Fruit fly (Drosophila melanogaster) whole organism, embryonic: ENCODE results near the gene NijB.

Experiments
- BEAF-32 ChIP-seq: fragments of 200-800 bp; sonication (Bioruptor generic); optimal IDR thresholded peaks from 3 replicates; lab custom pipeline; 2017; ENCODE audit warnings: missing biosample characterization, missing genetic modification characterization, mild to moderate bottlenecking, moderate library complexity, missing genetic modification reagents
- BtbVII ChIP-seq: fragments of 200-800 bp; sonication (Bioruptor generic); optimal IDR thresholded peaks from 3 replicates; lab custom pipeline; 2017; ENCODE audit warnings: missing biosample characterization, mild to moderate bottlenecking, missing genetic modification characterization
- CG10654 ChIP-seq: fragments of 200-800 bp; sonication (Bioruptor generic); optimal IDR thresholded peaks from 2 replicates; lab custom pipeline; 2016; ENCODE audit warnings: missing biosample characterization, missing genetic modification characterization
- CG11695 ChIP-seq: fragments of 200-800 bp; sonication (Bioruptor generic); IDR thresholded peaks from 3 replicates; pipeline ENCODE4 v1.3.6; 2022; ENCODE audit warnings: missing biosample characterization, missing genetic modification characterization
- CG12391 ChIP-seq: fragments of 200-800 bp; sonication (Bioruptor generic); optimal IDR thresholded peaks from 3 replicates; lab custom pipeline; 2018; ENCODE audit warnings: missing biosample characterization, mild to moderate bottlenecking, missing genetic modification characterization, moderate library complexity
- CG12659 ChIP-seq: fragments of 200-800 bp; sonication (Bioruptor generic); optimal IDR thresholded peaks from 3 replicates; lab custom pipeline; 2017; ENCODE audit warnings: mild to moderate bottlenecking, missing biosample characterization, missing genetic modification reagents, missing genetic modification characterization
- CG13424 ChIP-seq: fragments of 200-800 bp; sonication (Bioruptor generic); optimal IDR thresholded peaks from 2 replicates; lab custom pipeline; 2019; ENCODE audit warnings: missing biosample characterization, mild to moderate bottlenecking, missing genetic modification characterization, moderate library complexity
- CG15514 ChIP-seq: fragments of 200-800 bp; sonication (Bioruptor generic); optimal IDR thresholded peaks from 3 replicates; lab custom pipeline; 2017; ENCODE audit warnings: missing biosample characterization, missing genetic modification characterization, mild to moderate bottlenecking, moderate library complexity, missing genetic modification reagents
- CG17829 ChIP-seq: fragments of 200-800 bp; optimal IDR thresholded peaks from 2 replicates; lab custom pipeline; 2019; ENCODE audit warnings: missing biosample characterization, mild to moderate bottlenecking, missing genetic modification characterization, moderate library complexity
- CG2116 ChIP-seq: fragments of 200-800 bp; sonication (Bioruptor generic); optimal IDR thresholded peaks from 3 replicates; lab custom pipeline; 2018; ENCODE audit warnings: missing biosample characterization, mild to moderate bottlenecking, missing genetic modification characterization
- CG30020 ChIP-seq: fragments of 200-800 bp; optimal IDR thresholded peaks from 2 replicates; lab custom pipeline; 2019; ENCODE audit warnings: missing biosample characterization, mild to moderate bottlenecking, missing genetic modification characterization, moderate library complexity
- CG30403 ChIP-seq: fragments of 200-800 bp; sonication (Bioruptor generic); optimal IDR thresholded peaks from 3 replicates; lab custom pipeline; 2016; ENCODE audit warnings: missing biosample characterization, missing genetic modification characterization
- CG31441 ChIP-seq: fragments of 200-800 bp; sonication (Bioruptor generic); IDR thresholded peaks from 2 replicates; pipeline ENCODE4 v1.3.6; 2022; ENCODE audit warnings: missing biosample characterization, missing genetic modification characterization
- CG4424 ChIP-seq: fragments of 200-800 bp; sonication (Bioruptor generic); optimal IDR thresholded peaks from 3 replicates; lab custom pipeline; 2016; ENCODE audit warnings: missing biosample characterization, missing genetic modification characterization
- CG8924 ChIP-seq: fragments of 200-800 bp; optimal IDR thresholded peaks from 3 replicates; lab custom pipeline; 2019; ENCODE audit warnings: missing biosample characterization, mild to moderate bottlenecking, missing genetic modification characterization, moderate library complexity
- CG9727 ChIP-seq: fragments of 200-800 bp; sonication (Bioruptor generic); optimal IDR thresholded peaks from 3 replicates; lab custom pipeline; 2017; ENCODE audit warnings: missing biosample characterization, mild to moderate bottlenecking, missing genetic modification characterization
- CG9797 ChIP-seq: fragments of 200-800 bp; sonication (Bioruptor generic); optimal IDR thresholded peaks from 3 replicates; lab custom pipeline; 2018; ENCODE audit warnings: missing biosample characterization, mild to moderate bottlenecking, missing genetic modification characterization
- D ChIP-seq, 2 experiments: fragments of 200-800 bp in 1 of 2; fragments of >200 bp in 1 of 2; sonication (Bioruptor generic) in 1 of 2; optimal IDR thresholded peaks; 2 replicates in 1 of 2; 3 replicates in 1 of 2; lab custom pipeline; 2017; ENCODE audit warnings: mild to moderate bottlenecking in 1 of 2, missing biosample characterization in 1 of 2, missing genetic modification characterization in 1 of 2, missing genetic modification reagents in 1 of 2
- D19A ChIP-seq: fragments of 200-800 bp; optimal IDR thresholded peaks from 3 replicates; lab custom pipeline; 2019; ENCODE audit warnings: missing biosample characterization, mild to moderate bottlenecking, missing genetic modification characterization, moderate library complexity
- Doc3 ChIP-seq: fragments of 200-800 bp; sonication (Bioruptor generic); IDR thresholded peaks from 3 replicates; pipeline ENCODE4 v1.3.6; 2022; ENCODE audit warnings: missing biosample characterization, missing genetic modification characterization; ENCODE audit not compliant: partially characterized antibody
- Dp ChIP-seq: fragments of 200-800 bp; sonication (Bioruptor generic); optimal IDR thresholded peaks from 2 replicates; lab custom pipeline; 2018; ENCODE audit warnings: missing biosample characterization, mild to moderate bottlenecking, missing genetic modification characterization, moderate library complexity
- HLH4C ChIP-seq: fragments of 200-800 bp; sonication (Bioruptor generic); IDR thresholded peaks from 3 replicates; pipeline ENCODE4 v1.3.6; 2022; ENCODE audit warnings: missing biosample characterization, missing genetic modification characterization; ENCODE audit not compliant: partially characterized antibody
- MBD-R2 ChIP-seq: fragments of 200-800 bp; sonication (Bioruptor generic); IDR thresholded peaks from 2 replicates; pipeline ENCODE4 v1.3.6; 2022; ENCODE audit warnings: missing biosample characterization, missing genetic modification characterization
- MESR4 ChIP-seq: fragments of 200-800 bp; sonication (Bioruptor generic); optimal IDR thresholded peaks from 2 replicates; lab custom pipeline; 2018; ENCODE audit warnings: missing biosample characterization, mild to moderate bottlenecking, missing genetic modification characterization, moderate library complexity
- Max ChIP-seq: fragments of 200-800 bp; sonication (Bioruptor generic); optimal IDR thresholded peaks from 2 replicates; lab custom pipeline; 2016; ENCODE audit warnings: missing biosample characterization, mild to moderate bottlenecking, missing genetic modification characterization
- Nf-YC ChIP-seq: fragments of 200-800 bp; optimal IDR thresholded peaks from 3 replicates; lab custom pipeline; 2019; ENCODE audit warnings: missing biosample characterization, mild to moderate bottlenecking, missing genetic modification characterization, moderate library complexity
- Oli ChIP-seq: fragments of 200-800 bp; sonication (Bioruptor generic); optimal IDR thresholded peaks from 2 replicates; lab custom pipeline; 2018; ENCODE audit warnings: missing biosample characterization, mild to moderate bottlenecking, missing genetic modification characterization, moderate library complexity
- Ptx1 ChIP-seq: fragments of 200-800 bp; sonication (Bioruptor generic); IDR thresholded peaks from 2 replicates; pipeline ENCODE4 v1.3.6; 2022; ENCODE audit warnings: missing biosample characterization, missing genetic modification characterization
- Six4 ChIP-seq: fragments of 200-800 bp; sonication (Bioruptor generic); optimal IDR thresholded peaks from 2 replicates; lab custom pipeline; 2016; ENCODE audit warnings: missing biosample characterization, missing genetic modification characterization
- Xrp1 ChIP-seq: fragments of 200-800 bp; sonication (Bioruptor generic); IDR thresholded peaks from 2 replicates; pipeline ENCODE4 v1.3.6; 2022; ENCODE audit warnings: missing biosample characterization, missing genetic modification characterization
- YL-1 ChIP-seq: fragments of 200-800 bp; sonication (Bioruptor generic); optimal IDR thresholded peaks from 3 replicates; lab custom pipeline; 2017; ENCODE audit warnings: missing biosample characterization, mild to moderate bottlenecking, missing genetic modification characterization
- ara ChIP-seq: fragments of 200-800 bp; sonication (Bioruptor generic); IDR thresholded peaks from 2 replicates; pipeline ENCODE4 v1.3.6; 2022; ENCODE audit warnings: missing biosample characterization, missing genetic modification characterization
- chinmo ChIP-seq: fragments of 200-800 bp; sonication (Bioruptor generic); IDR thresholded peaks from 4 replicates; pipeline ENCODE4 v1.3.6; 2022; ENCODE audit warnings: missing biosample characterization, missing genetic modification characterization; ENCODE audit not compliant: partially characterized antibody
- da ChIP-seq: fragments of 200-800 bp; sonication (Bioruptor generic); optimal IDR thresholded peaks from 2 replicates; lab custom pipeline; 2016; ENCODE audit warnings: missing biosample characterization, missing genetic modification characterization
- dmrt11E ChIP-seq: fragments of 200-800 bp; sonication (Bioruptor generic); optimal IDR thresholded peaks from 3 replicates; lab custom pipeline; 2018; ENCODE audit warnings: missing biosample characterization, mild to moderate bottlenecking, missing genetic modification characterization, moderate library complexity
- fd96Cb ChIP-seq: fragments of 200-800 bp; sonication (Bioruptor generic); optimal IDR thresholded peaks from 2 replicates; lab custom pipeline; 2018; ENCODE audit warnings: missing biosample characterization, mild to moderate bottlenecking, missing genetic modification characterization, moderate library complexity
- gfzf ChIP-seq: fragments of 200-800 bp; sonication (Bioruptor generic); optimal IDR thresholded peaks from 2 replicates; lab custom pipeline; 2016; ENCODE audit warnings: missing biosample characterization, mild to moderate bottlenecking, missing genetic modification characterization, moderate library complexity
- hkb ChIP-seq, 2 experiments: fragments of 200-800 bp in 1 of 2; fragments of >200 bp in 1 of 2; sonication (Bioruptor generic) in 1 of 2; IDR thresholded peaks in 1 of 2; optimal IDR thresholded peaks in 1 of 2; 2 replicates each; pipeline versions ENCODE4 v1.3.6 to Lab custom; 2017 to 2022; ENCODE audit warnings: missing biosample characterization in 1 of 2, missing genetic modification characterization in 1 of 2
- inv ChIP-seq: fragments of 200-800 bp; sonication (Bioruptor generic); IDR thresholded peaks from 2 replicates; pipeline ENCODE4 v1.3.6; 2022; ENCODE audit warnings: missing biosample characterization, missing genetic modification characterization; ENCODE audit not compliant: partially characterized antibody
- kah ChIP-seq: fragments of 200-800 bp; sonication (Bioruptor generic); optimal IDR thresholded peaks from 2 replicates; lab custom pipeline; 2018; ENCODE audit warnings: missing biosample characterization, mild to moderate bottlenecking, missing genetic modification characterization
- klu ChIP-seq: fragments of 200-800 bp; sonication (Bioruptor generic); IDR thresholded peaks from 2 replicates; pipeline ENCODE4 v1.3.6; 2022; ENCODE audit warnings: missing biosample characterization, missing genetic modification characterization
- lilli ChIP-seq: fragments of 200-800 bp; sonication (Bioruptor generic); optimal IDR thresholded peaks from 3 replicates; lab custom pipeline; 2016; ENCODE audit warnings: missing biosample characterization, missing genetic modification characterization
- nerfin-1 ChIP-seq: fragments of 200-800 bp; sonication (Bioruptor generic); optimal IDR thresholded peaks from 3 replicates; lab custom pipeline; 2019; ENCODE audit warnings: missing biosample characterization, mild to moderate bottlenecking, missing genetic modification characterization, moderate library complexity
- pfk ChIP-seq: fragments of 200-800 bp; sonication (Bioruptor generic); optimal IDR thresholded peaks from 2 replicates; lab custom pipeline; 2018; ENCODE audit warnings: missing biosample characterization, mild to moderate bottlenecking, missing genetic modification characterization, moderate library complexity
- phol ChIP-seq: fragments of 200-800 bp; sonication (Bioruptor generic); optimal IDR thresholded peaks from 3 replicates; lab custom pipeline; 2018; ENCODE audit warnings: missing biosample characterization, mild to moderate bottlenecking, missing genetic modification characterization, moderate library complexity
- psq ChIP-seq: fragments of 200-800 bp; sonication (Bioruptor generic); optimal IDR thresholded peaks from 2 replicates; lab custom pipeline; 2017; ENCODE audit warnings: missing biosample characterization, missing genetic modification characterization
- sna ChIP-seq: fragments of 200-800 bp; sonication (Bioruptor generic); IDR thresholded peaks from 2 replicates; pipeline ENCODE4 v1.3.6; 2022; ENCODE audit warnings: missing biosample characterization, missing genetic modification characterization; ENCODE audit not compliant: partially characterized antibody
- unpg ChIP-seq: fragments of 200-800 bp; sonication (Bioruptor generic); optimal IDR thresholded peaks from 3 replicates; lab custom pipeline; 2018; ENCODE audit warnings: missing biosample characterization, mild to moderate bottlenecking, missing genetic modification characterization, moderate library complexity

The NijB gene

dm6 chr3L:18872440-18872839 lies 19.7 kb upstream of the NijB start, which contains the start of the genes Rad9 and Uggt:
Gene Rad9, minus strand, starts transcription at chr3L:18872553.
Gene Uggt, plus strand, starts transcription at chr3L:18872747.
- TF ChIP-seq psq (GFP tag; lab: Kevin White, UChicago) (no peak), klu (GFP tag; lab: Robert Waterston, UW) (no peak), CG13424 (tag; lab: Kevin White, UChicago) (peak; percentile 29), ara (GFP tag; lab: Robert Waterston, UW) (no peak), phol (tag; lab: Kevin White, UChicago) (peak; percentile 54), Oli (tag; lab: Kevin White, UChicago) (no peak), CG12391 (peak; percentile 62), CG17829 (tag; lab: Kevin White, UChicago) (peak; percentile 53), nerfin-1 (tag; lab: Kevin White, UChicago) (peak; percentile 27), D19A (tag; lab: Kevin White, UChicago) (peak; percentile 9), BEAF-32 (GFP tag; lab: Kevin White, UChicago) (peak; percentile 19), D (optimal IDR thresholded peaks at IDR 0.05; lab: Kevin White, UChicago) (no peak), D (GFP tag; optimal IDR thresholded peaks at IDR 0.05; lab: Kevin White, UChicago) (no peak), fd96Cb (tag; lab: Kevin White, UChicago) (no peak), lilli (GFP tag; lab: Kevin White, UChicago) (peak; percentile 7), pfk (peak; percentile 20), CG30020 (tag; lab: Kevin White, UChicago) (peak; percentile 52), CG15514 (peak; percentile 92), BtbVII (no peak), unpg (GFP tag; lab: Kevin White, UChicago) (no peak), Ptx1 (0 out of 2 replicates have a peak, but pooled peaks have one; percentile 24), Nf-YC (no peak), Six4 (GFP tag; lab: Kevin White, UChicago) (peak; percentile 32), HLH4C (no peak), inv (GFP tag; lab: Robert Waterston, UW) (no peak), hkb (optimal IDR thresholded peaks at IDR 0.05; lab: Kevin White, UChicago) (no peak), hkb (GFP tag; IDR thresholded peaks at IDR 0.05; lab: Robert Waterston, UW) (0 out of 2 replicates have a peak, but pooled peaks have one; percentile 14), sna (peak; percentile 56; the same call in 1 of the 2 replicates), CG2116 (GFP tag; lab: Kevin White, UChicago) (peak; percentile 75), Doc3 (GFP tag; lab: Robert Waterston, UW) (0 out of 3 replicates have a peak, but pooled peaks have one; percentile 45), dmrt11E (tag; lab: Kevin White, UChicago) (peak; percentile 18), MESR4 (GFP tag; lab: Kevin White, UChicago) (peak; percentile 28), MBD-R2 (peak; percentile 61; the same call in 1 of the 2 replicates), kah (GFP tag; lab: Kevin White, UChicago) (no peak), Dp (GFP tag; lab: Kevin White, UChicago) (peak; percentile 58), Xrp1 (GFP tag; lab: Robert Waterston, UW) (peak; percentile 43; the same call in 1 of the 2 replicates), CG9797 (GFP tag; lab: Kevin White, UChicago) (peak; percentile 82), CG8924 (peak; percentile 17), CG9727 (GFP tag; lab: Kevin White, UChicago) (peak; percentile 30), CG11695 (GFP tag; lab: Robert Waterston, UW) (0 out of 3 replicates have a peak, but pooled peaks have one; percentile 7), chinmo (GFP tag; lab: Robert Waterston, UW) (no peak), CG4424 (GFP tag; lab: Kevin White, UChicago) (peak; percentile 0), gfzf (peak; percentile 57), CG10654 (GFP tag; lab: Kevin White, UChicago) (peak; percentile 26), CG30403 (GFP tag; lab: Kevin White, UChicago) (peak; percentile 35), CG12659 (GFP tag; lab: Kevin White, UChicago) (peak; percentile 53), da (GFP tag; lab: Kevin White, UChicago) (no peak), CG31441 (GFP tag; lab: Robert Waterston, UW) (no peak), Max (GFP tag; lab: Kevin White, UChicago) (peak; percentile 53), YL-1 (GFP tag; lab: Kevin White, UChicago) (peak; percentile 22)
